Worm (Caenorhabditis elegans) whole organism, late embryonic: ENCODE data around the gene ztf-8.
A peak's percentile ranks its signal among the peaks of the same experiment; 100 is the strongest.

Source experiments
- C08G9.2 ChIP-seq: sonication (generic microtip); optimal IDR thresholded peaks from 2 replicates; lab custom pipeline; 2016; ENCODE audit warnings: mild to moderate bottlenecking, missing genetic modification characterization, moderate library complexity, missing compliant biosample characterization
- C38D4.7 ChIP-seq: fragments of 200-800 bp; sonication (Bioruptor generic); optimal IDR thresholded peaks from 2 replicates; lab custom pipeline; 2018; ENCODE audit warnings: mild to moderate bottlenecking, missing genetic modification characterization, moderate library complexity, missing compliant biosample characterization
- F13H6.1 ChIP-seq: sonication (generic microtip); optimal IDR thresholded peaks from 2 replicates; lab custom pipeline; 2016; ENCODE audit warnings: missing genetic modification characterization, missing compliant biosample characterization
- K09A11.1 ChIP-seq: sonication (generic microtip); optimal IDR thresholded peaks from 2 replicates; lab custom pipeline; 2017; ENCODE audit warnings: antibody characterized with exemption, mild to moderate bottlenecking, missing genetic modification characterization, missing compliant biosample characterization; ENCODE audit not compliant: insufficient read depth
- T23F11.4 ChIP-seq: fragments of 200-800 bp; sonication (Bioruptor generic); optimal IDR thresholded peaks from 2 replicates; lab custom pipeline; 2018; ENCODE audit warnings: mild to moderate bottlenecking, missing genetic modification characterization, missing compliant biosample characterization
- ahr-1 ChIP-seq: sonication (generic microtip); optimal IDR thresholded peaks from 2 replicates; lab custom pipeline; 2016; ENCODE audit warnings: missing genetic modification characterization, missing compliant biosample characterization
- ama-1 ChIP-seq: fragments of 150-350 bp; optimal IDR thresholded peaks from 2 replicates; lab custom pipeline; 2014
- ceh-18 ChIP-seq: sonication (generic microtip); optimal IDR thresholded peaks from 2 replicates; lab custom pipeline; 2016; ENCODE audit warnings: missing genetic modification characterization, missing compliant biosample characterization
- ceh-2 ChIP-seq: sonication (generic microtip); optimal IDR thresholded peaks from 2 replicates; lab custom pipeline; 2016; ENCODE audit warnings: missing genotype, missing genetic modification characterization, missing compliant biosample characterization
- ceh-22 ChIP-seq: sonication (generic microtip); optimal IDR thresholded peaks from 2 replicates; lab custom pipeline; 2017; ENCODE audit warnings: missing biosample characterization, missing genetic modification characterization
- ceh-24 ChIP-seq: sonication (generic microtip); optimal IDR thresholded peaks from 2 replicates; lab custom pipeline; 2016; ENCODE audit warnings: mild to moderate bottlenecking, missing genetic modification characterization, missing compliant biosample characterization
- ceh-31 ChIP-seq: sonication (generic microtip); optimal IDR thresholded peaks from 2 replicates; lab custom pipeline; 2016; ENCODE audit warnings: missing genetic modification characterization, missing compliant biosample characterization
- ceh-34 ChIP-seq: sonication (generic microtip); optimal IDR thresholded peaks from 2 replicates; lab custom pipeline; 2016; ENCODE audit warnings: mild to moderate bottlenecking, missing genetic modification characterization, missing compliant biosample characterization
- ceh-45 ChIP-seq: fragments of 200-800 bp; sonication (Bioruptor generic); IDR thresholded peaks from 2 replicates; pipeline ENCODE4 v1.3.6; 2022; ENCODE audit warnings: missing genetic modification reagents, missing genetic modification characterization, missing compliant biosample characterization
- ceh-6 ChIP-seq: fragments of 200-800 bp; sonication (Bioruptor generic); optimal IDR thresholded peaks from 2 replicates; lab custom pipeline; 2018; ENCODE audit warnings: mild to moderate bottlenecking, missing genetic modification characterization, missing compliant biosample characterization
- ceh-9 ChIP-seq: sonication (generic microtip); optimal IDR thresholded peaks from 2 replicates; lab custom pipeline; 2016; ENCODE audit warnings: mild to moderate bottlenecking, missing genetic modification characterization, inconsistent platforms, missing compliant biosample characterization
- dve-1 ChIP-seq: sonication (generic microtip); optimal IDR thresholded peaks from 2 replicates; lab custom pipeline; 2017; ENCODE audit warnings: antibody characterized with exemption, mild to moderate bottlenecking, missing genetic modification characterization, missing compliant biosample characterization
- elt-4 ChIP-seq: sonication (generic microtip); optimal IDR thresholded peaks from 2 replicates; lab custom pipeline; 2016; ENCODE audit warnings: missing genetic modification characterization, missing compliant biosample characterization
- ets-4 ChIP-seq: sonication (generic microtip); optimal IDR thresholded peaks from 2 replicates; lab custom pipeline; 2016; ENCODE audit warnings: missing genetic modification characterization, missing compliant biosample characterization
- eyg-1 ChIP-seq: sonication (generic microtip); optimal IDR thresholded peaks from 2 replicates; lab custom pipeline; 2016; ENCODE audit warnings: missing genotype, missing genetic modification characterization, missing compliant biosample characterization
- fax-1 ChIP-seq: sonication (generic microtip); optimal IDR thresholded peaks from 2 replicates; lab custom pipeline; 2016; ENCODE audit warnings: missing genotype, missing genetic modification characterization, missing compliant biosample characterization
- fkh-10 ChIP-seq: fragments of 150-350 bp; optimal IDR thresholded peaks from 2 replicates; lab custom pipeline; 2014; ENCODE audit warnings: missing biosample characterization, missing genetic modification reagents, missing genetic modification characterization
- fkh-6 ChIP-seq: sonication (generic microtip); optimal IDR thresholded peaks from 2 replicates; lab custom pipeline; 2016; ENCODE audit warnings: missing genetic modification characterization, missing compliant biosample characterization
- gmeb-2 ChIP-seq: sonication (generic microtip); optimal IDR thresholded peaks from 2 replicates; lab custom pipeline; 2016; ENCODE audit warnings: missing genetic modification characterization, inconsistent platforms, missing compliant biosample characterization
- hlh-13 ChIP-seq: fragments of 200-800 bp; sonication (Bioruptor generic); optimal IDR thresholded peaks from 2 replicates; lab custom pipeline; 2018; ENCODE audit warnings: mild to moderate bottlenecking, missing genetic modification characterization, missing compliant biosample characterization
- hlh-30 ChIP-seq: sonication (generic microtip); optimal IDR thresholded peaks from 2 replicates; lab custom pipeline; 2017; ENCODE audit warnings: antibody characterized with exemption, missing genetic modification characterization, missing compliant biosample characterization; ENCODE audit not compliant: insufficient read depth
- hlh-6 ChIP-seq: sonication (generic microtip); optimal IDR thresholded peaks from 2 replicates; lab custom pipeline; 2016; ENCODE audit warnings: missing genotype, missing genetic modification characterization, missing compliant biosample characterization
- hlh-8 ChIP-seq: sonication (generic microtip); optimal IDR thresholded peaks from 2 replicates; lab custom pipeline; 2016; ENCODE audit warnings: missing genotype, missing genetic modification characterization, missing compliant biosample characterization
- lin-11 ChIP-seq: fragments of 200-800 bp; sonication (Bioruptor generic); optimal IDR thresholded peaks from 2 replicates; lab custom pipeline; 2018; ENCODE audit warnings: mild to moderate bottlenecking, missing genetic modification characterization, missing compliant biosample characterization
- mec-3 ChIP-seq: sonication (generic microtip); optimal IDR thresholded peaks from 2 replicates; lab custom pipeline; 2016; ENCODE audit warnings: borderline replicate concordance, missing genetic modification characterization, missing compliant biosample characterization
- nhr-11 ChIP-seq: fragments of 150-350 bp; optimal IDR thresholded peaks from 2 replicates; lab custom pipeline; 2014; ENCODE audit warnings: missing biosample characterization, missing genetic modification characterization
- npax-4 ChIP-seq: sonication (generic microtip); optimal IDR thresholded peaks from 2 replicates; lab custom pipeline; 2016; ENCODE audit warnings: missing genetic modification characterization, missing compliant biosample characterization
- odd-2 ChIP-seq: sonication (generic microtip); optimal IDR thresholded peaks from 2 replicates; lab custom pipeline; 2017; ENCODE audit warnings: antibody characterized with exemption, mild to moderate bottlenecking, missing genetic modification characterization, missing compliant biosample characterization
- pag-3 ChIP-seq: sonication (generic microtip); optimal IDR thresholded peaks from 2 replicates; lab custom pipeline; 2016; ENCODE audit warnings: missing compliant biosample characterization, missing genetic modification characterization, borderline replicate concordance
- pha-2 ChIP-seq: sonication (generic microtip); optimal IDR thresholded peaks from 2 replicates; lab custom pipeline; 2017; ENCODE audit warnings: mild to moderate bottlenecking, missing genetic modification characterization, missing compliant biosample characterization
- pqm-1 ChIP-seq: sonication (generic microtip); optimal IDR thresholded peaks from 2 replicates; lab custom pipeline; 2016; ENCODE audit warnings: missing genetic modification characterization, missing compliant biosample characterization
- pros-1 ChIP-seq: fragments of 150-350 bp; optimal IDR thresholded peaks from 2 replicates; lab custom pipeline; 2014; ENCODE audit warnings: missing biosample characterization, missing genetic modification reagents, missing genetic modification characterization
- ref-2 ChIP-seq: sonication (generic microtip); optimal IDR thresholded peaks from 2 replicates; lab custom pipeline; 2016; ENCODE audit warnings: missing genetic modification characterization, missing compliant biosample characterization
- rnt-1 ChIP-seq: sonication (generic microtip); optimal IDR thresholded peaks from 2 replicates; lab custom pipeline; 2016; ENCODE audit warnings: missing genetic modification characterization, missing compliant biosample characterization
- sox-2 ChIP-seq: fragments of 200-800 bp; sonication (Bioruptor generic); IDR thresholded peaks from 2 replicates; pipeline ENCODE4 v1.3.6; 2022; ENCODE audit warnings: missing genetic modification reagents, missing genetic modification characterization, missing compliant biosample characterization
- tbx-2 ChIP-seq: sonication (generic microtip); optimal IDR thresholded peaks from 2 replicates; lab custom pipeline; 2016; ENCODE audit warnings: missing genetic modification characterization, missing compliant biosample characterization
- tbx-7 ChIP-seq: sonication (generic microtip); optimal IDR thresholded peaks from 2 replicates; lab custom pipeline; 2016; ENCODE audit warnings: missing genotype, missing genetic modification characterization, missing compliant biosample characterization
- unc-3 ChIP-seq, 2 experiments: fragments of 200-800 bp in 1 of 2; sonication (Bioruptor generic) in 1 of 2; sonication (generic microtip) in 1 of 2; conservative IDR thresholded peaks in 1 of 2; optimal IDR thresholded peaks in 1 of 2; 2 replicates each; pipeline versions ENCODE4 v1.3.6 to Lab custom; 2016 to 2022; ENCODE audit warnings: missing compliant biosample characterization in 2 of 2, missing genetic modification characterization in 2 of 2, missing genetic modification reagents in 1 of 2
- unc-42 ChIP-seq: sonication (generic microtip); optimal IDR thresholded peaks from 2 replicates; lab custom pipeline; 2016; ENCODE audit warnings: missing genotype, missing genetic modification characterization, missing compliant biosample characterization
- unc-86 ChIP-seq: sonication (generic microtip); optimal IDR thresholded peaks from 2 replicates; lab custom pipeline; 2016; ENCODE audit warnings: missing genetic modification characterization, missing compliant biosample characterization
- zip-5 ChIP-seq: sonication (generic microtip); optimal IDR thresholded peaks from 2 replicates; lab custom pipeline; 2016; ENCODE audit warnings: missing genetic modification characterization, missing compliant biosample characterization
- ztf-16 ChIP-seq: sonication (generic microtip); optimal IDR thresholded peaks from 2 replicates; lab custom pipeline; 2017; ENCODE audit warnings: missing genetic modification characterization, missing compliant biosample characterization

The ztf-8 gene

DNA sequence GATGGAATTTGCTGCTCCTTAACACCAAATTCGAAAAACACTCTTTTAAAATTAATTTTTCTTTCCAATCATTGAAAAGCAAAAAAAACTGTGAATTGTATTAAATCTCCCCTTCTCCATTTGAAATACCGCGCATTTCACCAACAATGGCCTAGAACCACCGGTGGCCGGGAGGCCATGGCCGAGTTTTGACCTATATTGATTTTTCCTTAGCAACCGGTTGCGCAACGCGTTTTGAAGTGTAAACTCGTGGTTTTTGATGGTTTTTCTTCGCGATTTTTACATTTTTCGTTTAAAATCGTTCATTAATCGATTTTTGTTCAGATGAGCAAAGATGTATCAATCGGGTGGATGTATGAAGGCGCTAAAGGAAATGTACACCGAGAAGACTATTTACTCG lies 35.0 kb upstream of the ztf-8 start, which contains the start of gene mog-3 (continued):
- no peak for TF ChIP-seq eyg-1
- peak; percentile 9 for TF ChIP-seq gmeb-2
- peak; percentile 83 for TF ChIP-seq zip-5 (tag; lab: Kevin White, UChicago)
- peak; percentile 87 for TF ChIP-seq rnt-1 (tag; lab: Kevin White, UChicago)
- peak; percentile 97 for TF ChIP-seq C08G9.2 (tag; lab: Kevin White, UChicago)
- TF ChIP-seq nhr-11 (tag; lab: Kevin White, UChicago) = no peak
- TF ChIP-seq sox-2 (GFP tag; lab: Robert Waterston, UW) = no peak
- no peak for TF ChIP-seq npax-4 (tag; lab: Kevin White, UChicago)
- peak; percentile 92 for TF ChIP-seq ceh-2 (tag; lab: Kevin White, UChicago)
- TF ChIP-seq hlh-6 (tag; lab: Kevin White, UChicago) = peak; percentile 44
- no peak for TF ChIP-seq ceh-9 (tag; lab: Kevin White, UChicago)
- no peak for TF ChIP-seq ceh-45 (GFP tag; lab: Robert Waterston, UW)
- TF ChIP-seq tbx-7 (tag; lab: Kevin White, UChicago) = peak; percentile 89
- peak; percentile 50 for TF ChIP-seq pqm-1 (tag; lab: Kevin White, UChicago)
- TF ChIP-seq unc-42 (tag; lab: Kevin White, UChicago) = peak; percentile 57
- peak; percentile 12 for TF ChIP-seq hlh-30 (tag; lab: Kevin White, UChicago)
- peak; percentile 33 for TF ChIP-seq ceh-34 (tag; lab: Kevin White, UChicago)
- TF ChIP-seq C38D4.7 (GFP tag; lab: Kevin White, UChicago) = no peak
- TF ChIP-seq ceh-24 (tag; lab: Kevin White, UChicago) = no peak
- TF ChIP-seq unc-3 (GFP tag; conservative IDR thresholded peaks at IDR 0.05; lab: Robert Waterston, UW) = peak; percentile 32; the same call in 1 of the 2 replicates
- no peak for TF ChIP-seq unc-3 (tag; optimal IDR thresholded peaks at IDR 0.05; lab: Kevin White, UChicago)
- peak; percentile 78 for TF ChIP-seq ref-2 (tag; lab: Kevin White, UChicago)
- peak; percentile 7 for TF ChIP-seq ceh-18
- TF ChIP-seq ets-4 = peak; percentile 100
- TF ChIP-seq dve-1 (tag; lab: Kevin White, UChicago) = no peak
- TF ChIP-seq hlh-8 (tag; lab: Kevin White, UChicago) = peak; percentile 87

DNA sequence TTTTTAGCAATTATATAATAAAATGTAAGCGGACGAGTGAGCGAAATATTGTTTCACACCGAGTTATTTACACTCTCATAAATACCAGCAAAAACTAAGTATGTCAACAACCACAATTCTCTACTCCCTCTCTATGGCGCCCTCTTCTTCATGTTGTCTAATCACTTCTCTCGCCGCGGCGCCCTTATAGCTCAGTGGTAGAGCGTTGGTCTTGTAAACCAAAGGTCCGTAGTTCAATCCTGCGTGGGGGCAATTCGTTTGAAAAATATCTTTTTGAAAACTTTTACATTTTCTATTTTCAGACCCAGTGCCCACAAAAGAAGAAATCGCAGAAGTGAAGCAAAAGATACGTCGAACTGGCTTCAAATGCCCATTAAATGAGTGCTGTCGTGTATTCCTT lies 32.5 kb upstream of the ztf-8 start:
- TF ChIP-seq ets-4 (peak; percentile 73), odd-2 (no peak), ceh-31 (tag; lab: Kevin White, UChicago) (peak; percentile 34), gmeb-2 (peak; percentile 66), ceh-2 (tag; lab: Kevin White, UChicago) (peak; percentile 46), C38D4.7 (GFP tag; lab: Kevin White, UChicago) (peak; percentile 59), ceh-6 (GFP tag; lab: Kevin White, UChicago) (peak; percentile 38), ref-2 (tag; lab: Kevin White, UChicago) (peak; percentile 49), fkh-10 (GFP tag; lab: Kevin White, UChicago) (no peak), ceh-22 (no peak), dve-1 (tag; lab: Kevin White, UChicago) (peak; percentile 59), fax-1 (peak; percentile 69), tbx-2 (tag; lab: Kevin White, UChicago) (peak; percentile 52), tbx-7 (tag; lab: Kevin White, UChicago) (no peak), lin-11 (tag; lab: Kevin White, UChicago) (peak; percentile 37), fkh-6 (tag; lab: Kevin White, UChicago) (peak; percentile 64), rnt-1 (tag; lab: Kevin White, UChicago) (peak; percentile 44), hlh-8 (tag; lab: Kevin White, UChicago) (no peak), K09A11.1 (tag; lab: Kevin White, UChicago) (no peak), pros-1 (tag; lab: Kevin White, UChicago) (no peak), hlh-13 (GFP tag; lab: Kevin White, UChicago) (peak; percentile 70), ahr-1 (peak; percentile 5), pag-3 (peak; percentile 30), C08G9.2 (tag; lab: Kevin White, UChicago) (peak; percentile 59), unc-86 (tag; lab: Kevin White, UChicago) (peak; percentile 40), F13H6.1 (tag; lab: Kevin White, UChicago) (peak; percentile 35), mec-3 (tag; lab: Kevin White, UChicago) (no peak), pha-2 (tag; lab: Kevin White, UChicago) (peak; percentile 14), pqm-1 (tag; lab: Kevin White, UChicago) (peak; percentile 75), ztf-16 (tag; lab: Kevin White, UChicago) (peak; percentile 72), hlh-6 (tag; lab: Kevin White, UChicago) (peak; percentile 54), ceh-45 (GFP tag; lab: Robert Waterston, UW) (peak; percentile 85), elt-4 (tag; lab: Kevin White, UChicago) (no peak), zip-5 (tag; lab: Kevin White, UChicago) (no peak), ama-1 (lab: Kevin White, UChicago) (no peak), ceh-9 (tag; lab: Kevin White, UChicago) (peak; percentile 53), ceh-24 (tag; lab: Kevin White, UChicago) (peak; percentile 35), T23F11.4 (peak; percentile 56), hlh-30 (tag; lab: Kevin White, UChicago) (no peak)
